Fruit fly (Drosophila melanogaster) whole organism, wandering third instar larva: ENCODE measurements around the gene Nup153.

Source experiments
- CG32264 ChIP-seq: fragments of 200-800 bp; sonication (Bioruptor generic); optimal IDR thresholded peaks from 2 replicates; lab custom pipeline; 2016; ENCODE audit warnings: missing biosample characterization, missing genetic modification characterization
- CG9705 ChIP-seq: fragments of 200-800 bp; sonication (Bioruptor generic); optimal IDR thresholded peaks from 2 replicates; lab custom pipeline; 2018; ENCODE audit warnings: missing biosample characterization, mild to moderate bottlenecking, missing genetic modification characterization
- CrebA ChIP-seq: fragments of 200-800 bp; sonication (Bioruptor generic); optimal IDR thresholded peaks from 2 replicates; lab custom pipeline; 2016; ENCODE audit warnings: missing biosample characterization, mild to moderate bottlenecking, missing genetic modification characterization, borderline replicate concordance
- Dfd ChIP-seq: fragments of >200 bp; optimal IDR thresholded peaks from 2 replicates; lab custom pipeline; 2017; ENCODE audit warnings: missing biosample characterization, missing genetic modification characterization
- Dif ChIP-seq: fragments of 200-275, 200-300 bp; sonication (Bioruptor generic); optimal IDR thresholded peaks from 2 replicates; lab custom pipeline; 2018; ENCODE audit warnings: missing biosample characterization, missing genetic modification characterization; ENCODE audit not compliant: partially characterized antibody
- GATAd ChIP-seq: sonication (Bioruptor generic); optimal IDR thresholded peaks from 2 replicates; lab custom pipeline; 2016; ENCODE audit warnings: missing biosample characterization, missing genetic modification characterization
- HLH106 ChIP-seq: fragments of 200-800 bp; optimal IDR thresholded peaks from 3 replicates; lab custom pipeline; 2019; ENCODE audit warnings: missing biosample characterization, mild to moderate bottlenecking, missing genetic modification characterization, moderate library complexity
- Hnf4 ChIP-seq: fragments of 200-800 bp; sonication (Bioruptor generic); optimal IDR thresholded peaks from 2 replicates; lab custom pipeline; 2016; ENCODE audit warnings: missing biosample characterization, mild to moderate bottlenecking, missing genetic modification characterization
- Hr83 ChIP-seq: fragments of 200-300 bp; sonication (Bioruptor generic); optimal IDR thresholded peaks from 2 replicates; lab custom pipeline; 2016; ENCODE audit warnings: missing biosample characterization, mild to moderate bottlenecking, missing genetic modification characterization, moderate library complexity; ENCODE audit not compliant: poor library complexity, severe bottlenecking
- Jra ChIP-seq: sonication (Bioruptor generic); optimal IDR thresholded peaks from 2 replicates; lab custom pipeline; 2016; ENCODE audit warnings: missing biosample characterization, missing genetic modification characterization
- Mio ChIP-seq: sonication (Bioruptor generic); optimal IDR thresholded peaks from 2 replicates; lab custom pipeline; 2016; ENCODE audit warnings: missing biosample characterization, missing genetic modification characterization
- Myc ChIP-seq: fragments of >200 bp; optimal IDR thresholded peaks from 2 replicates; lab custom pipeline; 2017
- N ChIP-seq: fragments of >200 bp; optimal IDR thresholded peaks from 2 replicates; lab custom pipeline; 2018; ENCODE audit warnings: missing biosample characterization, missing external identifiers, missing genetic modification characterization
- OdsH ChIP-seq: fragments of 200-800 bp; sonication (Bioruptor generic); optimal IDR thresholded peaks from 2 replicates; lab custom pipeline; 2016; ENCODE audit warnings: missing biosample characterization, mild to moderate bottlenecking, missing genetic modification characterization
- Rel ChIP-seq, 2 experiments: fragments of 200-800 bp; sonication (Bioruptor generic) in 1 of 2; optimal IDR thresholded peaks; 2 replicates in 1 of 2; 3 replicates in 1 of 2; lab custom pipeline; 2016 to 2019; ENCODE audit warnings: mild to moderate bottlenecking in 2 of 2, missing biosample characterization in 2 of 2, missing genetic modification characterization in 2 of 2, moderate library complexity in 1 of 2
- Sp1 ChIP-seq: fragments of 200-800 bp; sonication (Bioruptor generic); optimal IDR thresholded peaks from 3 replicates; lab custom pipeline; 2019; ENCODE audit warnings: missing biosample characterization, mild to moderate bottlenecking, missing genetic modification characterization, moderate library complexity
- Vsx2 ChIP-seq: fragments of 200-300, 225-300 bp; sonication (Bioruptor generic); optimal IDR thresholded peaks from 2 replicates; lab custom pipeline; 2018; ENCODE audit warnings: missing biosample characterization, missing genetic modification characterization; ENCODE audit not compliant: partially characterized antibody
- br ChIP-seq: fragments of 200-800 bp; sonication (Bioruptor generic); optimal IDR thresholded peaks from 2 replicates; lab custom pipeline; 2016; ENCODE audit warnings: missing biosample characterization, missing genetic modification characterization
- brk ChIP-seq: fragments of 200-800 bp; sonication (Bioruptor generic); optimal IDR thresholded peaks from 2 replicates; lab custom pipeline; 2016; ENCODE audit warnings: missing biosample characterization, mild to moderate bottlenecking, missing genetic modification characterization
- dsf ChIP-seq: sonication (Bioruptor generic); optimal IDR thresholded peaks from 2 replicates; lab custom pipeline; 2016; ENCODE audit warnings: missing biosample characterization, missing genetic modification characterization, borderline replicate concordance
- ey ChIP-seq: fragments of 200-800 bp; sonication (Bioruptor generic); optimal IDR thresholded peaks from 2 replicates; lab custom pipeline; 2016; ENCODE audit warnings: missing biosample characterization, missing genetic modification characterization
- foxo ChIP-seq, 2 experiments: fragments of 200-800 bp; sonication (Bioruptor generic); optimal IDR thresholded peaks; 2 replicates in 1 of 2; 3 replicates in 1 of 2; lab custom pipeline; 2016 to 2017; ENCODE audit warnings: missing biosample characterization in 2 of 2, missing genetic modification characterization in 2 of 2
- fru ChIP-seq: fragments of 200-800 bp; sonication (Bioruptor generic); optimal IDR thresholded peaks from 3 replicates; lab custom pipeline; 2016; ENCODE audit warnings: missing biosample characterization, mild to moderate bottlenecking, missing genetic modification characterization
- h ChIP-seq: fragments of 200-800 bp; sonication (Bioruptor generic); optimal IDR thresholded peaks from 3 replicates; lab custom pipeline; 2016; ENCODE audit warnings: missing biosample characterization, mild to moderate bottlenecking, missing genetic modification characterization
- jim ChIP-seq: fragments of 175-275, 200-325 bp; sonication (Bioruptor generic); optimal IDR thresholded peaks from 2 replicates; lab custom pipeline; 2016; ENCODE audit warnings: missing biosample characterization, mild to moderate bottlenecking, missing genetic modification characterization
- lola ChIP-seq: fragments of >200 bp; optimal IDR thresholded peaks from 2 replicates; lab custom pipeline; 2017; ENCODE audit warnings: missing biosample characterization, missing genetic modification characterization
- psq ChIP-seq: fragments of 200-800 bp; sonication (Bioruptor generic); optimal IDR thresholded peaks from 3 replicates; lab custom pipeline; 2017; ENCODE audit warnings: missing biosample characterization, mild to moderate bottlenecking, missing genetic modification characterization, moderate library complexity
- rgr ChIP-seq: fragments of 200-800 bp; sonication (Bioruptor generic); optimal IDR thresholded peaks from 3 replicates; lab custom pipeline; 2016; ENCODE audit warnings: missing biosample characterization, mild to moderate bottlenecking, missing genetic modification characterization
- sage ChIP-seq: fragments of 200-800 bp; sonication (Bioruptor generic); optimal IDR thresholded peaks from 2 replicates; lab custom pipeline; 2016; ENCODE audit warnings: missing biosample characterization, mild to moderate bottlenecking, missing genetic modification characterization
- sv ChIP-seq: fragments of 200-800 bp; sonication (Bioruptor generic); optimal IDR thresholded peaks from 3 replicates; lab custom pipeline; 2016; ENCODE audit warnings: missing biosample characterization, missing genetic modification characterization
- woc ChIP-seq: sonication (Bioruptor generic); optimal IDR thresholded peaks from 2 replicates; lab custom pipeline; 2016; ENCODE audit warnings: missing biosample characterization, mild to moderate bottlenecking, missing genetic modification characterization

Nup153 gene

DNA sequence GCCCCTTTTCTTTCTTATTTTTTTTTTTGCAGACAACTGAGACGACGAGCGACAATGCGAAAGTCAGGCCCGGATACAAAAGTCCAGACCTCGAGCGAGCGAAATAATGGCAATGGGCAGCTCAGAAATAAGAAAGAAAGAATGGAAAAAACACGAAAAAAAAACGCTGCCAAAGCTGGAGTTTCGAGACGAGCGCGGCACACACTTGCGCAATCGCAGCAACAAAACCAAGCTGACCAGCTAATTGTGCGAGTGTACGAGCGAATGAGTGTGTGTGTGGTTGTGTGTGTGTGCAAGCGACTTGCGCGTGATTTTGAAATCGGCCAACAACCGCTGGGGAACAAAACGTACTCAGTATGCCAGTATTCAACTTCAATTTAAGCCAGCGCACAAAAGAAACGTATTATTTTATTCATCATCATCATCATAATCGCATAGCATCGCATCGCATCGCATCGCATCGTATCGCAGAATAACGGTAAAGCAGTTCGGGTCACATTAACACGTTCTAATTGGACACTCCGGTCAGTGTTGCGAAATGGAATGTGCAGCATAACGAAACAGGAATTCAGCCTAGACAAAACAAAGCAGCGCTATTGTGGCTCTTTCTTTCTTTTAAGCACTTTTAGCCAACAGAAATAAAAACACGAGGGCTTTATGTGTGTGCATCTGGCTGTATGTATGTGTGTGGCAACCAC lies 48.8 kb downstream of the Nup153 start:
- peak; percentile 61 for TF ChIP-seq Dif (GFP tag; lab: Kevin White, UChicago)
- TF ChIP-seq psq: peak; percentile 25
- no peak for TF ChIP-seq CG9705 (GFP tag; lab: Kevin White, UChicago)
- TF ChIP-seq Rel (GFP tag; optimal IDR thresholded peaks at IDR 0.05; lab: Kevin White, UChicago): no peak
- TF ChIP-seq Rel (tag; optimal IDR thresholded peaks at IDR 0.05; lab: Kevin White, UChicago): peak; percentile 8

- TF ChIP-seq Sp1 (GFP tag; lab: Kevin White, UChicago): no peak
- TF ChIP-seq GATAd (GFP tag; lab: Kevin White, UChicago): no peak
- no peak for TF ChIP-seq CrebA (GFP tag; lab: Kevin White, UChicago)
- no peak for TF ChIP-seq lola (GFP tag; lab: Kevin White, UChicago)
- TF ChIP-seq h (GFP tag; lab: Kevin White, UChicago): no peak
- TF ChIP-seq Jra (GFP tag; lab: Kevin White, UChicago): no peak
- no peak for TF ChIP-seq br
- no peak for TF ChIP-seq OdsH
- no peak for TF ChIP-seq woc (GFP tag; lab: Kevin White, UChicago)
- no peak for TF ChIP-seq N
- no peak for TF ChIP-seq sage
- no peak for TF ChIP-seq sv
- no peak for TF ChIP-seq CG32264
- TF ChIP-seq Rel (GFP tag; optimal IDR thresholded peaks at IDR 0.05; lab: Kevin White, UChicago): no peak
- TF ChIP-seq Rel (tag; optimal IDR thresholded peaks at IDR 0.05; lab: Kevin White, UChicago): no peak
- TF ChIP-seq jim (GFP tag; lab: Kevin White, UChicago): no peak
- no peak for TF ChIP-seq psq
- TF ChIP-seq Hr83: no peak
Measured at dm6 chrX:16648435-16648781, 49.4 kb downstream of the Nup153 start.

- TF ChIP-seq CrebA (GFP tag; lab: Kevin White, UChicago): no peak
- peak; percentile 41 for TF ChIP-seq sv
- no peak for TF ChIP-seq h (GFP tag; lab: Kevin White, UChicago)
- no peak for TF ChIP-seq Mio (GFP tag; lab: Kevin White, UChicago)
- peak; percentile 44 for TF ChIP-seq ey (GFP tag; lab: Kevin White, UChicago)
- peak in 1 of 2 experiments; percentile 71 for TF ChIP-seq foxo (GFP tag; optimal IDR thresholded peaks at IDR 0.05; lab: Kevin White, UChicago)
- peak; percentile 69 for TF ChIP-seq fru (GFP tag; lab: Kevin White, UChicago)
- TF ChIP-seq woc (GFP tag; lab: Kevin White, UChicago): peak; percentile 62
- peak; percentile 57 for TF ChIP-seq CG32264
- TF ChIP-seq brk (GFP tag; lab: Kevin White, UChicago): no peak
Measured at dm6 chrX:16650078-16651063, 51.3 kb downstream of the Nup153 start.

DNA sequence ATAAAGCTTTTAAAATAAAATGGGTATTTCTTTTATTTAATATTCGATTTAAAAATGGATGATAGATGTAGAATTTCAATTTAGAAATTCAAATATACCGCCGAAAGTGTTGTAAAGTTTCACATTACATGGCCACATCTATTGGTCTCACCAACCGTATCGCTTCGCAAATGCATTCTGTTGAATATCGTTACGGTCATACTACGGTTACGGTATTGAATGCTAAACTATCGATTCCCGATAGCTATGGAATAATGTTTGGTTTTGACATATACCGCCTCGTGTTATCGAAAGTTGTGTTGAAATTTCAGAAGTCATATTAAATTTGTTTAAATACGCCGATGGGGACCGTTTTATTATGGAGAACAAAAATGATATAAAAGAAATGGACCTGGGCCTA lies 52.1 kb downstream of the Nup153 start, which contains the start of the genes CG32573 and CG42512:
Gene CG32573 (plus strand): TSS at position 279 of the 400 bp plus-strand sequence.
Gene CG42512 (plus strand): TSS at position 279 of the 400 bp plus-strand sequence.
- no peak for TF ChIP-seq dsf (GFP tag; lab: Kevin White, UChicago)
- no peak for TF ChIP-seq sage
- TF ChIP-seq Dfd: no peak
- TF ChIP-seq fru (GFP tag; lab: Kevin White, UChicago): no peak
- no peak for TF ChIP-seq CG32264
- TF ChIP-seq CG9705 (GFP tag; lab: Kevin White, UChicago): no peak
- no peak for TF ChIP-seq N
- peak; percentile 45 for TF ChIP-seq Myc
- no peak for TF ChIP-seq HLH106
- no peak for TF ChIP-seq Hnf4 (GFP tag; lab: Kevin White, UChicago)
- no peak for TF ChIP-seq Vsx2 (GFP tag; lab: Kevin White, UChicago)
- TF ChIP-seq jim (GFP tag; lab: Kevin White, UChicago): no peak
- TF ChIP-seq GATAd (GFP tag; lab: Kevin White, UChicago): no peak
- no peak for TF ChIP-seq lola (GFP tag; lab: Kevin White, UChicago)
- no peak for TF ChIP-seq Jra (GFP tag; lab: Kevin White, UChicago)
- no peak for TF ChIP-seq rgr
- TF ChIP-seq Rel (GFP tag; optimal IDR thresholded peaks at IDR 0.05; lab: Kevin White, UChicago): no peak
- peak; percentile 25 for TF ChIP-seq Rel (tag; optimal IDR thresholded peaks at IDR 0.05; lab: Kevin White, UChicago)
